Worm (Caenorhabditis elegans): ENCODE measurements around the gene clec-241.

DNA sequence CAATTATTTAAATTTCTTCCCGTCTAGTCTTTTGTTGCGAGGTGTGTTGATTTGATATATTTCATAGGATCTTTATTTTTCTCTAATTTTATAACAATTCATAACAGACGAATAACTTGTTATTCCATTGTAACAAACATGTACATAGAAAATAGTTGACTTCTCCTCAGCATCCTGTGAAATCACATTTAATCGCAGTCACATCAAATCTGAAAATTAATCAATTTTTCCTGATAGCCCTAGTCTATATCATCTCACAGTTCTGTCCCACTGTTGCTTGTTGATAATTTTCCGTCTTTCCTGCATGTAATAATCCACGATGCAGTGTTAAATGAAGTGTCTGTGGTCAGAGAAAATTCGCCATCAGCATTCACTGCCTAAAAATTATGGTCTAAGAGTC lies 25.3 kb downstream of the clec-241 start:
- no peak for TF ChIP-seq nhr-77 (tag; optimal IDR thresholded peaks at IDR 0.05)
- no peak for TF ChIP-seq nhr-11 (tag; optimal IDR thresholded peaks at IDR 0.05)
